Fruit fly (Drosophila melanogaster) whole organism, embryonic: Measurements from ENCODE around the gene hang.

Experiments used
- Atf6 ChIP-seq: fragments of 200-800 bp; sonication (Bioruptor generic); IDR thresholded peaks from 2 replicates; pipeline ENCODE4 v1.3.6; 2022; ENCODE audit warnings: missing biosample characterization, missing genetic modification characterization
- BtbVII ChIP-seq: fragments of 200-800 bp; sonication (Bioruptor generic); optimal IDR thresholded peaks from 3 replicates; lab custom pipeline; 2017; ENCODE audit warnings: missing biosample characterization, mild to moderate bottlenecking, missing genetic modification characterization
- CG12299 ChIP-seq: fragments of 200-800 bp; sonication (Bioruptor generic); optimal IDR thresholded peaks from 2 replicates; lab custom pipeline; 2018; ENCODE audit warnings: missing biosample characterization, mild to moderate bottlenecking, missing genetic modification characterization
- CG12391 ChIP-seq: fragments of 200-800 bp; sonication (Bioruptor generic); optimal IDR thresholded peaks from 3 replicates; lab custom pipeline; 2018; ENCODE audit warnings: missing biosample characterization, mild to moderate bottlenecking, missing genetic modification characterization, moderate library complexity
- CG12942 ChIP-seq: fragments of 200-800 bp; sonication (Bioruptor generic); optimal IDR thresholded peaks from 3 replicates; lab custom pipeline; 2016; ENCODE audit warnings: missing biosample characterization, missing genetic modification characterization
- CG13287 ChIP-seq: fragments of 200-800 bp; sonication (Bioruptor generic); IDR thresholded peaks from 2 replicates; pipeline ENCODE4 v1.3.6; 2022; ENCODE audit warnings: missing biosample characterization, missing genetic modification characterization; ENCODE audit not compliant: partially characterized antibody
- CG1647 ChIP-seq: fragments of 200-800 bp; sonication (Bioruptor generic); optimal IDR thresholded peaks from 3 replicates; lab custom pipeline; 2016; ENCODE audit warnings: missing biosample characterization, missing genetic modification characterization
- CG18011 ChIP-seq: fragments of 200-800 bp; sonication (Bioruptor generic); optimal IDR thresholded peaks from 2 replicates; lab custom pipeline; 2017; ENCODE audit warnings: missing biosample characterization, missing genetic modification characterization, mild to moderate bottlenecking, moderate library complexity, missing genotype
- CG18476 ChIP-seq: fragments of 200-800 bp; sonication (Bioruptor generic); optimal IDR thresholded peaks from 2 replicates; lab custom pipeline; 2016; ENCODE audit warnings: missing biosample characterization, mild to moderate bottlenecking, missing genetic modification characterization
- CG2202 ChIP-seq: fragments of 200-800 bp; sonication (Bioruptor generic); optimal IDR thresholded peaks from 2 replicates; lab custom pipeline; 2018; ENCODE audit warnings: missing biosample characterization, mild to moderate bottlenecking, missing genetic modification characterization
- CG30020 ChIP-seq: fragments of 200-800 bp; optimal IDR thresholded peaks from 2 replicates; lab custom pipeline; 2019; ENCODE audit warnings: missing biosample characterization, mild to moderate bottlenecking, missing genetic modification characterization, moderate library complexity
- CG30403 ChIP-seq: fragments of 200-800 bp; sonication (Bioruptor generic); optimal IDR thresholded peaks from 3 replicates; lab custom pipeline; 2016; ENCODE audit warnings: missing biosample characterization, missing genetic modification characterization
- CG32532 ChIP-seq: fragments of 200-800 bp; sonication (Bioruptor generic); IDR thresholded peaks from 2 replicates; pipeline ENCODE4 v1.3.6; 2022; ENCODE audit warnings: missing biosample characterization, missing genetic modification characterization
- CG33213 ChIP-seq: fragments of 200-800 bp; sonication (Bioruptor generic); optimal IDR thresholded peaks from 3 replicates; lab custom pipeline; 2016; ENCODE audit warnings: missing biosample characterization, missing genetic modification characterization
- CG34376 ChIP-seq: fragments of 200-800 bp; sonication (Bioruptor generic); optimal IDR thresholded peaks from 2 replicates; lab custom pipeline; 2018; ENCODE audit warnings: missing biosample characterization, mild to moderate bottlenecking, missing genetic modification characterization
- CG4404 ChIP-seq: fragments of 200-800 bp; sonication (Bioruptor generic); IDR thresholded peaks from 2 replicates; pipeline ENCODE4 v1.3.6; 2022; ENCODE audit warnings: missing biosample characterization, missing genetic modification characterization
- CG4424 ChIP-seq: fragments of 200-800 bp; sonication (Bioruptor generic); optimal IDR thresholded peaks from 3 replicates; lab custom pipeline; 2016; ENCODE audit warnings: missing biosample characterization, missing genetic modification characterization
- CG4730 ChIP-seq: fragments of 200-800 bp; sonication (Bioruptor generic); IDR thresholded peaks from 2 replicates; pipeline ENCODE4 v1.3.6; 2022; ENCODE audit warnings: missing biosample characterization, missing genetic modification characterization
- CG6765 ChIP-seq: fragments of 200-800 bp; sonication (Bioruptor generic); optimal IDR thresholded peaks from 3 replicates; lab custom pipeline; 2017; ENCODE audit warnings: missing biosample characterization, mild to moderate bottlenecking, missing genetic modification characterization
- CG7745 ChIP-seq: fragments of 200-800 bp; sonication (Bioruptor generic); optimal IDR thresholded peaks from 2 replicates; lab custom pipeline; 2018; ENCODE audit warnings: missing biosample characterization, mild to moderate bottlenecking, missing genetic modification characterization, moderate library complexity
- CG7928 ChIP-seq: fragments of 200-800 bp; sonication (Bioruptor generic); optimal IDR thresholded peaks from 2 replicates; lab custom pipeline; 2017; ENCODE audit warnings: missing biosample characterization, mild to moderate bottlenecking, missing genetic modification characterization
- CG7963 ChIP-seq: fragments of 200-800 bp; sonication (Bioruptor generic); IDR thresholded peaks from 3 replicates; pipeline ENCODE4 v1.3.6; 2022; ENCODE audit warnings: missing biosample characterization, missing genetic modification characterization; ENCODE audit not compliant: partially characterized antibody
- CG8388 ChIP-seq: fragments of 200-800 bp; sonication (Bioruptor generic); optimal IDR thresholded peaks from 2 replicates; lab custom pipeline; 2019; ENCODE audit warnings: missing biosample characterization, mild to moderate bottlenecking, missing genetic modification characterization, moderate library complexity
- CG8924 ChIP-seq: fragments of 200-800 bp; optimal IDR thresholded peaks from 3 replicates; lab custom pipeline; 2019; ENCODE audit warnings: missing biosample characterization, mild to moderate bottlenecking, missing genetic modification characterization, moderate library complexity
- CG8944 ChIP-seq: fragments of 200-800 bp; sonication (Bioruptor generic); optimal IDR thresholded peaks from 3 replicates; lab custom pipeline; 2016; ENCODE audit warnings: missing biosample characterization, missing genetic modification characterization
- CkIIα-i1 ChIP-seq: fragments of 200-800 bp; sonication (Bioruptor generic); IDR thresholded peaks from 2 replicates; pipeline ENCODE4 v1.3.6; 2022; ENCODE audit warnings: missing biosample characterization, missing genetic modification characterization
- CrebB ChIP-seq: fragments of 200-800 bp; sonication (Bioruptor generic); optimal IDR thresholded peaks from 3 replicates; lab custom pipeline; 2018; ENCODE audit warnings: missing biosample characterization, mild to moderate bottlenecking, missing genetic modification characterization
- ERR ChIP-seq: fragments of 200-800 bp; sonication (Bioruptor generic); optimal IDR thresholded peaks from 2 replicates; lab custom pipeline; 2016; ENCODE audit warnings: missing biosample characterization, missing genetic modification characterization
- Ets65A ChIP-seq: fragments of 200-800 bp; sonication (Bioruptor generic); peaks from one replicate; lab custom pipeline; 2016; ENCODE audit warnings: missing biosample characterization, missing genetic modification characterization
- Ets97D ChIP-seq: fragments of 200-800 bp; sonication (Bioruptor generic); optimal IDR thresholded peaks from 3 replicates; lab custom pipeline; 2016; ENCODE audit warnings: missing biosample characterization, missing genetic modification characterization
- Hmr ChIP-seq: fragments of 200-800 bp; sonication (Bioruptor generic); optimal IDR thresholded peaks from 3 replicates; lab custom pipeline; 2017; ENCODE audit warnings: mild to moderate bottlenecking, missing biosample characterization, missing genetic modification reagents, missing genetic modification characterization
- Hmx ChIP-seq: fragments of 200-800 bp; sonication (Bioruptor generic); optimal IDR thresholded peaks from 2 replicates; lab custom pipeline; 2016; ENCODE audit warnings: missing biosample characterization, missing genetic modification characterization
- YL-1 ChIP-seq: fragments of 200-800 bp; sonication (Bioruptor generic); optimal IDR thresholded peaks from 3 replicates; lab custom pipeline; 2017; ENCODE audit warnings: missing biosample characterization, mild to moderate bottlenecking, missing genetic modification characterization
- ap ChIP-seq: fragments of 200-800 bp; sonication (Bioruptor generic); IDR thresholded peaks from 2 replicates; pipeline ENCODE4 v1.3.6; 2022; ENCODE audit warnings: missing biosample characterization, missing genetic modification characterization
- bowl ChIP-seq: fragments of 200-800 bp; sonication (Bioruptor generic); IDR thresholded peaks from 2 replicates; pipeline ENCODE4 v1.3.6; 2022; ENCODE audit warnings: missing biosample characterization, missing genetic modification characterization
- dpn ChIP-seq, 2 experiments: fragments of 200-800 bp; sonication (Bioruptor generic); optimal IDR thresholded peaks; 3 replicates each; lab custom pipeline; 2016; ENCODE audit warnings: missing biosample characterization in 2 of 2, missing genetic modification characterization in 2 of 2
- grau ChIP-seq: fragments of 200-800 bp; optimal IDR thresholded peaks from 3 replicates; lab custom pipeline; 2019; ENCODE audit warnings: missing biosample characterization, mild to moderate bottlenecking, missing genetic modification characterization, moderate library complexity
- klu ChIP-seq: fragments of 200-800 bp; sonication (Bioruptor generic); IDR thresholded peaks from 2 replicates; pipeline ENCODE4 v1.3.6; 2022; ENCODE audit warnings: missing biosample characterization, missing genetic modification characterization
- lbe ChIP-seq: fragments of 200-800 bp; sonication (Bioruptor generic); optimal IDR thresholded peaks from 2 replicates; lab custom pipeline; 2016; ENCODE audit warnings: missing biosample characterization, mild to moderate bottlenecking, missing genetic modification characterization
- lmd ChIP-seq: fragments of 200-800 bp; sonication (Bioruptor generic); IDR thresholded peaks from 2 replicates; pipeline ENCODE4 v1.3.6; 2022; ENCODE audit warnings: missing biosample characterization, missing genetic modification characterization
- nerfin-2 ChIP-seq: fragments of 200-800 bp; sonication (Bioruptor generic); IDR thresholded peaks from 2 replicates; pipeline ENCODE4 v1.3.6; 2022; ENCODE audit warnings: missing biosample characterization, missing genetic modification characterization; ENCODE audit not compliant: partially characterized antibody
- nom ChIP-seq: fragments of 200-800 bp; sonication (Bioruptor generic); optimal IDR thresholded peaks from 2 replicates; lab custom pipeline; 2017; ENCODE audit warnings: missing biosample characterization, missing genetic modification characterization, mild to moderate bottlenecking, moderate library complexity, missing genetic modification reagents
- oc ChIP-seq: fragments of 200-800 bp; sonication (Bioruptor generic); optimal IDR thresholded peaks from 2 replicates; lab custom pipeline; 2018; ENCODE audit warnings: missing biosample characterization, mild to moderate bottlenecking, missing genetic modification characterization, moderate library complexity
- otp ChIP-seq: fragments of 200-800 bp; sonication (Bioruptor generic); IDR thresholded peaks from 3 replicates; pipeline ENCODE4, ENCODE4 v1.3.6; 2022; ENCODE audit warnings: missing biosample characterization, missing genetic modification characterization
- pb ChIP-seq: fragments of 200-800 bp; sonication (Bioruptor generic); optimal IDR thresholded peaks from 3 replicates; lab custom pipeline; 2016; ENCODE audit warnings: missing biosample characterization, missing genetic modification characterization
- pum ChIP-seq: fragments of 200-800 bp; sonication (Bioruptor generic); optimal IDR thresholded peaks from 2 replicates; lab custom pipeline; 2016; ENCODE audit warnings: missing biosample characterization, missing genetic modification characterization
- sqz ChIP-seq: fragments of 200-800 bp; sonication (Bioruptor generic); optimal IDR thresholded peaks from 3 replicates; lab custom pipeline; 2018; ENCODE audit warnings: missing biosample characterization, mild to moderate bottlenecking, missing genetic modification characterization
- tin ChIP-seq: fragments of 200-800 bp; sonication (Bioruptor generic); optimal IDR thresholded peaks from 3 replicates; lab custom pipeline; 2016; ENCODE audit warnings: missing biosample characterization, missing genetic modification characterization
- unc-4 ChIP-seq: fragments of 200-800 bp; sonication (Bioruptor generic); IDR thresholded peaks from 2 replicates; pipeline ENCODE4 v1.3.6; 2022; ENCODE audit warnings: missing biosample characterization, missing genetic modification characterization; ENCODE audit not compliant: partially characterized antibody

hang gene

DNA sequence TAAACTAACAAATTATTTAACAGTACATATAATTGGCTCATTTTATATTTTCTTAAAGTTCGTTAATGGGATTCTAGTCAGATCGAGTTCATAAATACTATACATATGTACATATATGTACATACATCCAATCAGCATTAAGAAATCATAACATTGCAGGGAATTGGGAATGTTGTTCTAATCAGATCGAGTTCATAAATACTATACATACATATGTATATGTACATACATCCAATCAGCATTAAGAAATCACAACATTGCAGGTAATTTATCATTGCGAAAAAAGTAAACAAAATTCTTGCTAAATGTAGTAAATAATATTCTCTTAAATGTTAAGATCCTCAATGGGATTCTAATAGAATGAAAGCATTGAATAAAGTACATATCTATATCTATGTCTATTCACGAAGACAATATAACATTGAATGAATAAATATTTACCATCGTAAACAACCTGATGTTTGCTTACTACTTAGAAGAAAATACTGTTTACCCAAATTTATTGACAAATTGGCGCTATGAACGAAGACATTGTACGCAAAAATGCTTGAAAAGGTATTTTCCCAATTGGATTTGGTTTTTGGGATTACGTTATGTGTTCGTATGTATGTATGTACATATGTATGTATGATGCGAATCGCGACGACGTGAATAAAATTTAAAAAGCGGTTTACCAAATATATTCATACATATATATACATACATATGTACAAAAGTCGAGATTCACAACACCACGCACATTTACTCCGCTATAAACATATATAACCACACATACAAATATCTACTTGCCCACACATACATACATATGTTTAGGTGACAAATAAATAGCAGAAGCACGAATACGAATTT lies 38.7 kb upstream of the hang start (continued):
- no peak for TF ChIP-seq CG1647
- TF ChIP-seq lmd (GFP tag; lab: Robert Waterston, UW) = no peak
- TF ChIP-seq Hmx (GFP tag; lab: Kevin White, UChicago) = peak; percentile 1
- no peak for TF ChIP-seq nom (GFP tag; lab: Kevin White, UChicago)
- peak; percentile 13 for TF ChIP-seq CG18011
- no peak for TF ChIP-seq Hmr (GFP tag; lab: Kevin White, UChicago)
- peak; percentile 79 for TF ChIP-seq CG7745 (tag; lab: Kevin White, UChicago)
- TF ChIP-seq sqz (GFP tag; lab: Kevin White, UChicago) = no peak
- peak; percentile 35; the same call in 1 of the 2 replicates for TF ChIP-seq ap (GFP tag; lab: Robert Waterston, UW)
- TF ChIP-seq nerfin-2 (GFP tag; lab: Robert Waterston, UW) = no peak
- TF ChIP-seq tin (GFP tag; lab: Kevin White, UChicago) = no peak
- no peak for TF ChIP-seq CG30403 (GFP tag; lab: Kevin White, UChicago)
- TF ChIP-seq klu = no peak
- peak; percentile 64 for TF ChIP-seq CG7928
- TF ChIP-seq CG12391 (tag; lab: Kevin White, UChicago) = peak; percentile 67
- TF ChIP-seq unc-4 (GFP tag; lab: Robert Waterston, UW) = no peak
- TF ChIP-seq CkIIα-i1 (GFP tag; lab: Robert Waterston, UW) = no peak
- peak; percentile 91 for TF ChIP-seq CG12299 (tag; lab: Kevin White, UChicago)
- peak; percentile 27 for TF ChIP-seq ERR (GFP tag; lab: Kevin White, UChicago)
- TF ChIP-seq CG13287 = no peak
- TF ChIP-seq pb = no peak
- no peak for TF ChIP-seq CG4404 (GFP tag; lab: Robert Waterston, UW)
- peak; percentile 15 for TF ChIP-seq CG8944 (GFP tag; lab: Kevin White, UChicago)
- no peak for TF ChIP-seq CG7963 (GFP tag; lab: Robert Waterston, UW)
- TF ChIP-seq Ets65A = no peak
- TF ChIP-seq CG18476 (GFP tag; lab: Kevin White, UChicago) = peak; percentile 59
- TF ChIP-seq BtbVII (GFP tag; lab: Kevin White, UChicago) = peak; percentile 94
- TF ChIP-seq CG2202 (tag; lab: Kevin White, UChicago) = peak; percentile 75
- no peak for TF ChIP-seq CG8388 (GFP tag; lab: Kevin White, UChicago)
- TF ChIP-seq otp = peak; percentile 85
- TF ChIP-seq CG4730 (GFP tag; lab: Robert Waterston, UW) = no peak
- peak; percentile 91 for TF ChIP-seq CG34376 (GFP tag; lab: Kevin White, UChicago)
- no peak for TF ChIP-seq Ets97D (GFP tag; lab: Kevin White, UChicago)
- TF ChIP-seq CG4424 (GFP tag; lab: Kevin White, UChicago) = peak; percentile 37
- TF ChIP-seq CG8924 = peak; percentile 78
- no peak for TF ChIP-seq bowl
- peak; percentile 76 for TF ChIP-seq grau (tag; lab: Kevin White, UChicago)
- peak; percentile 92 for TF ChIP-seq Atf6 (GFP tag; lab: Robert Waterston, UW)
- TF ChIP-seq dpn (GFP tag; optimal IDR thresholded peaks at IDR 0.05; lab: Kevin White, UChicago) = peak; percentile 28 to 60
- no peak for TF ChIP-seq lbe (GFP tag; lab: Kevin White, UChicago)
- peak; percentile 47 for TF ChIP-seq CG12942 (GFP tag; lab: Kevin White, UChicago)
- no peak for TF ChIP-seq oc
- TF ChIP-seq CG32532 (GFP tag; lab: Robert Waterston, UW) = no peak; the same call in 1 of the 2 replicates
- TF ChIP-seq CG33213 (GFP tag; lab: Kevin White, UChicago) = peak; percentile 45
- peak; percentile 89 for TF ChIP-seq CG6765 (GFP tag; lab: Kevin White, UChicago)
- TF ChIP-seq YL-1 (GFP tag; lab: Kevin White, UChicago) = peak; percentile 70
- TF ChIP-seq CrebB = peak; percentile 94
- no peak for TF ChIP-seq CG30020 (tag; lab: Kevin White, UChicago)
- TF ChIP-seq pum (GFP tag; lab: Kevin White, UChicago) = no peak
